Fruit fly (Drosophila melanogaster) whole organism, adult: ENCODE measurements around the gene CG18662.

Experiments used
- CG11617 ChIP-seq: fragments of 200-800 bp; sonication (Bioruptor generic); optimal IDR thresholded peaks from 2 replicates; lab custom pipeline; 2017; ENCODE audit warnings: mild to moderate bottlenecking, missing biosample characterization, missing genetic modification reagents, missing genetic modification characterization
- CG12768 ChIP-seq: fragments of 200-800 bp; sonication (Bioruptor generic); optimal IDR thresholded peaks from 2 replicates; lab custom pipeline; 2017; ENCODE audit warnings: missing biosample characterization, missing genetic modification characterization, mild to moderate bottlenecking, moderate library complexity, missing genetic modification reagents
- CG14711 ChIP-seq: fragments of 200-800 bp; sonication (Bioruptor generic); optimal IDR thresholded peaks from 2 replicates; lab custom pipeline; 2018; ENCODE audit warnings: missing biosample characterization, mild to moderate bottlenecking, missing genetic modification characterization, moderate library complexity
- CG1620 ChIP-seq: fragments of 200-800 bp; sonication (Bioruptor generic); optimal IDR thresholded peaks from 2 replicates; lab custom pipeline; 2016; ENCODE audit warnings: missing biosample characterization, missing genetic modification characterization
- CG33017 ChIP-seq: fragments of 200-800 bp; sonication (Bioruptor generic); optimal IDR thresholded peaks from 2 replicates; lab custom pipeline; 2018; ENCODE audit warnings: missing biosample characterization, mild to moderate bottlenecking, missing genetic modification characterization, moderate library complexity
- CG5204 ChIP-seq: fragments of 200-800 bp; sonication (Bioruptor generic); optimal IDR thresholded peaks from 2 replicates; lab custom pipeline; 2016; ENCODE audit warnings: missing biosample characterization, missing genetic modification characterization
- CG7045 ChIP-seq: fragments of 200-800 bp; sonication (Bioruptor generic); optimal IDR thresholded peaks from 2 replicates; lab custom pipeline; 2017; ENCODE audit warnings: missing biosample characterization, mild to moderate bottlenecking, missing genetic modification characterization
- CG7101 ChIP-seq: fragments of 200-800 bp; sonication (Bioruptor generic); optimal IDR thresholded peaks from 2 replicates; lab custom pipeline; 2018; ENCODE audit warnings: missing biosample characterization, mild to moderate bottlenecking, missing genetic modification characterization, moderate library complexity
- Clk ChIP-seq: fragments of 200-800 bp; sonication (Bioruptor generic); optimal IDR thresholded peaks from 2 replicates; lab custom pipeline; 2017; ENCODE audit warnings: missing biosample characterization, missing genetic modification characterization
- Crg-1 ChIP-seq: fragments of 200-800 bp; sonication (Bioruptor generic); optimal IDR thresholded peaks from 2 replicates; lab custom pipeline; 2016; ENCODE audit warnings: missing biosample characterization, missing genetic modification characterization
- Hr96 ChIP-seq: fragments of 200-800 bp; sonication (Bioruptor generic); optimal IDR thresholded peaks from 2 replicates; lab custom pipeline; 2016; ENCODE audit warnings: missing biosample characterization, missing genetic modification characterization
- Mnt ChIP-seq: fragments of 200-800 bp; sonication (Bioruptor generic); optimal IDR thresholded peaks from 2 replicates; lab custom pipeline; 2016; ENCODE audit warnings: missing biosample characterization, mild to moderate bottlenecking, missing genetic modification characterization
- bab1 ChIP-seq: fragments of 200-800 bp; sonication (Bioruptor generic); optimal IDR thresholded peaks from 3 replicates; lab custom pipeline; 2019; ENCODE audit warnings: missing biosample characterization, mild to moderate bottlenecking, missing genetic modification characterization, moderate library complexity
- cic ChIP-seq: fragments of 200-800 bp; sonication (Bioruptor generic); optimal IDR thresholded peaks from 2 replicates; lab custom pipeline; 2017; ENCODE audit warnings: missing biosample characterization, mild to moderate bottlenecking, missing genetic modification characterization, moderate library complexity
- cnc ChIP-seq, 2 experiments: fragments of >200 bp; optimal IDR thresholded peaks; 2 replicates each; lab custom pipeline; 2017
- kay ChIP-seq: fragments of 200-800 bp; sonication (Bioruptor generic); peaks from one replicate; lab custom pipeline; 2016; ENCODE audit warnings: missing biosample characterization, missing genetic modification characterization, borderline replicate concordance
- ovo ChIP-seq: fragments of 200-800 bp; sonication (Bioruptor generic); optimal IDR thresholded peaks from 2 replicates; lab custom pipeline; 2016; ENCODE audit warnings: missing biosample characterization, missing genetic modification characterization
- pad ChIP-seq: fragments of 200-800 bp; sonication (Bioruptor generic); optimal IDR thresholded peaks from 3 replicates; lab custom pipeline; 2017; ENCODE audit warnings: missing biosample characterization, missing genetic modification characterization, mild to moderate bottlenecking, moderate library complexity, missing genetic modification reagents
- tj ChIP-seq: fragments of 200-800 bp; sonication (Bioruptor generic); optimal IDR thresholded peaks from 3 replicates; lab custom pipeline; 2017; ENCODE audit warnings: missing biosample characterization, mild to moderate bottlenecking, missing genetic modification characterization, moderate library complexity
- toe ChIP-seq: fragments of 200-800 bp; sonication (Bioruptor generic); optimal IDR thresholded peaks from 2 replicates; lab custom pipeline; 2016; ENCODE audit warnings: missing biosample characterization, missing genetic modification characterization

Gene CG18662

DNA sequence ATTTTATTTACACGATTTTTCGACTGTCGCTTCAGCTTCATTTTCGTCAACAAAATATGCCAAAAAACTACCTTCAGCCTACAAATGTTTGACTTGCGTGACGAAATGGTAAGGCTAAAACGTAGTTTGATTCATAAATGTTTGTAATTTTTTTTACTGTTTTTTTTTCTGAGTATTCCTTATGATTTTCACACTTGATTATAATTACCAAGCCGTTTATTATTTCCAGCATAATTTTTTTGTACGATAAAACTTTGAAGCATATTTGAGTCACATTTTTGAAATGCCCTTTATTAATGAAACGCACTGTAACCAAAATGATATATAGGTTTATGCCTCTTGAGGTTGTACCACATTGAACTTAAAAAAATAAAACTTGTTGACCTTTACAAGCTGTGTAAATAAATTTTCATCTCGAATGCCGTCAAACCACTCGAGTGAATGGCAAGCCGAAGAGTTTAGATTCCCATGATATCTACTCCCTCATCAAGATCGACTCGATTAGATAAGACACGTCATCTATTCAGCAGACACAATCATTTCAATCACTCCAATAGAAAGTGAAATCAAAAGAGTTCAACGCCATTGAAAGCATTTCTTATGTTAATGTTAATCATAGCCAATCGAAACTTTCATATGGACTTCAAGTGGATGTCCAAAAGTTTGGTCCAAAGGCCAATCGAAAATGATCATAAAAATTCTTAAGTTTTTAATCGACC, 2.3 kb downstream of the CG18662 start:
- no peak for TF ChIP-seq tj (GFP tag; lab: Kevin White, UChicago)
- TF ChIP-seq toe (GFP tag; lab: Kevin White, UChicago), result no peak
- TF ChIP-seq CG11617 (GFP tag; lab: Kevin White, UChicago), result no peak
- no peak for TF ChIP-seq CG7045 (GFP tag; lab: Kevin White, UChicago)
- TF ChIP-seq pad (GFP tag; lab: Kevin White, UChicago), result no peak
- TF ChIP-seq CG1620 (GFP tag; lab: Kevin White, UChicago), result no peak
- TF ChIP-seq CG12768 (GFP tag; lab: Kevin White, UChicago), result no peak
- TF ChIP-seq CG33017, result no peak
- TF ChIP-seq Hr96 (GFP tag; lab: Kevin White, UChicago), result no peak
- no peak for TF ChIP-seq CG7101 (tag; lab: Kevin White, UChicago)
- no peak for TF ChIP-seq Crg-1 (GFP tag; lab: Kevin White, UChicago)
- no peak for TF ChIP-seq kay (GFP tag; lab: Kevin White, UChicago)
- TF ChIP-seq Mnt (GFP tag; lab: Kevin White, UChicago), result no peak
- no peak for TF ChIP-seq cic (GFP tag; lab: Kevin White, UChicago)
- no peak for TF ChIP-seq bab1
- no peak for TF ChIP-seq CG5204 (GFP tag; lab: Kevin White, UChicago)
- TF ChIP-seq cnc (optimal IDR thresholded peaks at IDR 0.05; lab: Kevin White, UChicago), result no peak
- TF ChIP-seq Clk (GFP tag; lab: Kevin White, UChicago), result no peak
- TF ChIP-seq CG14711 (tag; lab: Kevin White, UChicago), result no peak
- TF ChIP-seq ovo (GFP tag; lab: Kevin White, UChicago), result no peak

DNA sequence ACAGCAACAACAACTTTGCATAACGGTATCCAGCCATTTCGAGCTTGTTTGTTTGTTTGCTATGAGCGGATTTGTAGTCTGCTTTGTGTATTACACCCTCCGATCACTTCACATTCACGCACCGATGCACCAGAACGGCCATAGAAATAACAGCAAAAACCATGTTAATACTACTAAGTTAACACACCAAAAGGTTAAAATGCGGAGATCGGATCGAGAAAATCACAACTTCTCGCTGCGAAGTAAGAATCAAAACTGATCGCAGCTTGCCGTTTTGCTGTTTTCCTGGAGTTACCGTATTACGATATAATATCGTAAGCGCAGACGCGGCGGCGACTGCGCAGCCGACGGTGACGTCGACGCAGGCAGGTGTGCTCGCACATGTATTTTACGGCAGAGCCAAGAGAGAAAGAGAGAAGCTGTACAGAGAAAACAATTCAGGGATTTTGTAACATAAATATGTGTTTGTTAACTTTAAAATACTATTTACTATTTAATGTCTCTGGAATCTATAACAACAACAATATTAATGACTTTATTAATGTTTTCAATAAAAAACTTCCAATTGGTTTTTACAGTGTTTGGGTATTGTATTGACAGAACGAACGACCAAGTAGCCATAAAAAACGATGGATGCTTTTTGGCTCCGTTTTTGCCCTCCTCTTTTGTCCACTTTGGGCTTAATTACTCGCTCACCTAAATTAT, 4.3 kb downstream of the CG18662 start, which contains the start of gene CG13101:
CG13101 (minus strand) TSS at position 259 of the 705 bp plus-strand sequence.
- peak; percentile 64 for TF ChIP-seq CG11617 (GFP tag; lab: Kevin White, UChicago)
- peak; percentile 53 for TF ChIP-seq CG5204 (GFP tag; lab: Kevin White, UChicago)
- TF ChIP-seq tj (GFP tag; lab: Kevin White, UChicago), result peak; percentile 57
- TF ChIP-seq CG12768 (GFP tag; lab: Kevin White, UChicago), result peak; percentile 31
- TF ChIP-seq ovo (GFP tag; lab: Kevin White, UChicago), result peak; percentile 73
- TF ChIP-seq CG14711 (tag; lab: Kevin White, UChicago), result peak; percentile 79
- TF ChIP-seq cic (GFP tag; lab: Kevin White, UChicago), result no peak
- TF ChIP-seq CG7101 (tag; lab: Kevin White, UChicago), result peak; percentile 84
- TF ChIP-seq CG7045 (GFP tag; lab: Kevin White, UChicago), result peak; percentile 52
- TF ChIP-seq toe (GFP tag; lab: Kevin White, UChicago), result no peak
- TF ChIP-seq cnc (optimal IDR thresholded peaks at IDR 0.05; lab: Kevin White, UChicago), result no peak
- peak; percentile 63 for TF ChIP-seq CG33017
- TF ChIP-seq CG1620 (GFP tag; lab: Kevin White, UChicago), result peak; percentile 46
- TF ChIP-seq Mnt (GFP tag; lab: Kevin White, UChicago), result peak; percentile 54
- TF ChIP-seq Hr96 (GFP tag; lab: Kevin White, UChicago), result no peak
- peak; percentile 42 for TF ChIP-seq pad (GFP tag; lab: Kevin White, UChicago)
- no peak for TF ChIP-seq kay (GFP tag; lab: Kevin White, UChicago)
- no peak for TF ChIP-seq Clk (GFP tag; lab: Kevin White, UChicago)
- peak; percentile 63 for TF ChIP-seq Crg-1 (GFP tag; lab: Kevin White, UChicago)
- TF ChIP-seq bab1, result peak; percentile 89

DNA sequence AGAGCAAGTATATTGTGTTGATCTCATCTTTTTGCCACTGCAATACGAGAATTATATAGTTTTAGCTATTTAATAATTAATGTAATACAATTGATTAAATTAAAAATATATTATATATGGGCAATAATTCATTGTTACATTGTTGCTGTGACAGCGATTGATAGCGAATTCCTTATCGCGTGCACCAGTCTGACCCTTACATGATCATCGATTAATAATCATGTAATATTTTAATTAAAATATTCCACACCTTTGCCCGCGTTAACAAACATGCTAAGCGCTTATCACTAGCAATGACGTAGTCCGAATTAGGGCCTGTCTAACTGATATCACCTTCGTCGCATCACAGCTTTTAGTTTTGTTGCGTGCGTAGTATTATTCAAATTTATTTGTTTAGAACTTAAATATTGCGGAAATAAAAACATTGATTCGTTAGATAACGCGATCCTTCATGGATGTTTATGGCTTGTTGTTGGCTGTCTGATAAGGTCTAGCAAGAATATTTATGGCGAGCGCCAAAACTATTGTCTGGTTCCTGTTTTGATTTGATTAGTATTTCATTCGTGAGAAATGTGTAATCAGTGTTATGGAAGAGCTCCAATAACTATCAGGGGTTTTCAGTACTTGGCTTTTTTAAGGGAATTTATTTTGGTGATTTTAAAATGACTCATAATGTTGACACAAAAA, 6.9 kb downstream of the CG18662 start:
- TF ChIP-seq cic (GFP tag; lab: Kevin White, UChicago) (peak; percentile 7), CG7101 (tag; lab: Kevin White, UChicago) (no peak), kay (GFP tag; lab: Kevin White, UChicago) (peak; percentile 77), Clk (GFP tag; lab: Kevin White, UChicago) (no peak)

DNA sequence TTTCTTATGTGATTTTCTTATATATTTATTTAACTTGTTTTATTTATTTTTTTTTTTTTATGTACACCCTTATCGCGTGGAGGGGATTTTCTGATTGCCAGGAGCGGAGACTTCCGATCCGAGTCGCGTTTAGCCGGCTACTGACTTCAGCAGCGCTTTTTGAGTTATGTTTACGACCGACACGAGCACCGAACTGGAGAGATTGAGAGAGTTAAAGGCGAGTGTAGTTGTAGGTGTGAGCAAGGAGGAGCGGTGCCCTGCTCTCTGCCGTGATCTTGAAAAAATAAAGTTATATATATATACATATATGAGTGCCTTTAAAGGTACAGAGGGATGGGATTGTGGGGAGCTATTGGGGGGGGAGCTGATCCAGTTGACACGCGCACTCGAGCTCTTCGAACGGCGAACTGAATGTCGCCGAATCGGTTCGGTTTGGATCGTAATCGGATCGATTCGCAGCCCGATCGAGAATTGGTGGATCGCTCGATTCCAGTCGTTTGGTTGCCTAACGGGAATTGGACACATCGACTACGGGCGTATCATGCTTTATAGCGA, 8.7 kb downstream of the CG18662 start, which contains the start of gene rost:
rost (minus strand) TSS at position 503 of the 555 bp plus-strand sequence.
- peak; percentile 10 for TF ChIP-seq kay (GFP tag; lab: Kevin White, UChicago)
- no peak for TF ChIP-seq bab1
- TF ChIP-seq CG11617 (GFP tag; lab: Kevin White, UChicago), result no peak
- no peak for TF ChIP-seq CG1620 (GFP tag; lab: Kevin White, UChicago)
- TF ChIP-seq Clk (GFP tag; lab: Kevin White, UChicago), result no peak
- no peak for TF ChIP-seq CG33017
- TF ChIP-seq cic (GFP tag; lab: Kevin White, UChicago), result no peak
- peak; percentile 83 for TF ChIP-seq Mnt (GFP tag; lab: Kevin White, UChicago)
- TF ChIP-seq ovo (GFP tag; lab: Kevin White, UChicago), result peak; percentile 80
- no peak for TF ChIP-seq Crg-1 (GFP tag; lab: Kevin White, UChicago)
- TF ChIP-seq pad (GFP tag; lab: Kevin White, UChicago), result peak; percentile 59
- no peak for TF ChIP-seq CG14711 (tag; lab: Kevin White, UChicago)
- peak; percentile 39 for TF ChIP-seq tj (GFP tag; lab: Kevin White, UChicago)
